Fruit fly (Drosophila melanogaster) S2 (cell line): Measurements from ENCODE around the gene Gip.

Experiments used
- CG8478 ChIP-seq: fragments of >200 bp; optimal IDR thresholded peaks from 2 replicates; lab custom pipeline; 2018
- CTCF ChIP-seq, 2 experiments: fragments of >200 bp; optimal IDR thresholded peaks; 2 replicates each; lab custom pipeline; 2018

Gene Gip

dm6 chrX:10289935-10290760, 39.5 kb downstream of the Gip start:
- no peak for TF ChIP-seq CG8478
- TF ChIP-seq CTCF (optimal IDR thresholded peaks at IDR 0.05; lab: Kevin White, UChicago) = no peak
